Fruit fly (Drosophila melanogaster) whole organism, adult: ENCODE measurements around the gene CG43185.

Source experiments
- CG11617 ChIP-seq: fragments of 200-800 bp; sonication (Bioruptor generic); optimal IDR thresholded peaks from 2 replicates; lab custom pipeline; 2017; ENCODE audit warnings: mild to moderate bottlenecking, missing biosample characterization, missing genetic modification reagents, missing genetic modification characterization
- CG12768 ChIP-seq: fragments of 200-800 bp; sonication (Bioruptor generic); optimal IDR thresholded peaks from 2 replicates; lab custom pipeline; 2017; ENCODE audit warnings: missing biosample characterization, missing genetic modification characterization, mild to moderate bottlenecking, moderate library complexity, missing genetic modification reagents
- CG14711 ChIP-seq: fragments of 200-800 bp; sonication (Bioruptor generic); optimal IDR thresholded peaks from 2 replicates; lab custom pipeline; 2018; ENCODE audit warnings: missing biosample characterization, mild to moderate bottlenecking, missing genetic modification characterization, moderate library complexity
- CG1620 ChIP-seq: fragments of 200-800 bp; sonication (Bioruptor generic); optimal IDR thresholded peaks from 2 replicates; lab custom pipeline; 2016; ENCODE audit warnings: missing biosample characterization, missing genetic modification characterization
- CG33017 ChIP-seq: fragments of 200-800 bp; sonication (Bioruptor generic); optimal IDR thresholded peaks from 2 replicates; lab custom pipeline; 2018; ENCODE audit warnings: missing biosample characterization, mild to moderate bottlenecking, missing genetic modification characterization, moderate library complexity
- CG5204 ChIP-seq: fragments of 200-800 bp; sonication (Bioruptor generic); optimal IDR thresholded peaks from 2 replicates; lab custom pipeline; 2016; ENCODE audit warnings: missing biosample characterization, missing genetic modification characterization
- Crg-1 ChIP-seq: fragments of 200-800 bp; sonication (Bioruptor generic); optimal IDR thresholded peaks from 2 replicates; lab custom pipeline; 2016; ENCODE audit warnings: missing biosample characterization, missing genetic modification characterization
- Hr96 ChIP-seq: fragments of 200-800 bp; sonication (Bioruptor generic); optimal IDR thresholded peaks from 2 replicates; lab custom pipeline; 2016; ENCODE audit warnings: missing biosample characterization, missing genetic modification characterization
- bab1 ChIP-seq: fragments of 200-800 bp; sonication (Bioruptor generic); optimal IDR thresholded peaks from 3 replicates; lab custom pipeline; 2019; ENCODE audit warnings: missing biosample characterization, mild to moderate bottlenecking, missing genetic modification characterization, moderate library complexity
- cnc ChIP-seq, 2 experiments: fragments of >200 bp; optimal IDR thresholded peaks; 2 replicates each; lab custom pipeline; 2017
- kay ChIP-seq: fragments of 200-800 bp; sonication (Bioruptor generic); peaks from one replicate; lab custom pipeline; 2016; ENCODE audit warnings: missing biosample characterization, missing genetic modification characterization, borderline replicate concordance
- ovo ChIP-seq: fragments of 200-800 bp; sonication (Bioruptor generic); optimal IDR thresholded peaks from 2 replicates; lab custom pipeline; 2016; ENCODE audit warnings: missing biosample characterization, missing genetic modification characterization
- tj ChIP-seq: fragments of 200-800 bp; sonication (Bioruptor generic); optimal IDR thresholded peaks from 3 replicates; lab custom pipeline; 2017; ENCODE audit warnings: missing biosample characterization, mild to moderate bottlenecking, missing genetic modification characterization, moderate library complexity
- toe ChIP-seq: fragments of 200-800 bp; sonication (Bioruptor generic); optimal IDR thresholded peaks from 2 replicates; lab custom pipeline; 2016; ENCODE audit warnings: missing biosample characterization, missing genetic modification characterization

DNA sequence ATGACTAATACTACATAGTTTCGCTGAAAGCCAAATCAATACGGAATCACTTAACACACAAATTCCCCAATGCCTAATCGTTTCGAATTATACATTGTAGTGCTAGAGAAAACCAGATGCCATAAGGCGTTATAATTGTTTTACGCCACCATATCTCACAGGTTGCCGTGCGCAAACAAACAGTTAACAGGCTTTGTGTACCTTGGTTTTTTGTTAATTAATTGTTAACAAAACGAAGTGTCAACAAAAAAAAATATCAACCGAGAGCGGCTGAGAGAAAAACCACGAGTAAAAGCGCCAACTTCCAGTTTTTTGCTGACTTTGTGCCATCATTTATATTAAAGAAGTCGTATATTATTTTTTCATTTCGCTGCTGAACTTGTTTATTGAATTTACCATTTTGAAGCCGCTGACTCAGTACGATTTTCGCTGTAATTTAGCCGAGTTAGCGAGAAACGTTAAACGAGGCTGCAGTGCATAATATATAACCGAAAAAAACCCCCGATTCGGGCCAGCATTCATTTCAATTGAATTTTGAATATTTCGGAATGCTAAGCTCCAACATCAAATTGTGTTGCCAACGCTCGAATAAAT lies 8.1 kb upstream of the CG43185 start:
- peak; percentile 49 for TF ChIP-seq CG5204 (GFP tag; lab: Kevin White, UChicago)
- TF ChIP-seq cnc (optimal IDR thresholded peaks at IDR 0.05; lab: Kevin White, UChicago): no peak
- TF ChIP-seq toe (GFP tag; lab: Kevin White, UChicago): peak; percentile 32
- TF ChIP-seq bab1 (GFP tag; lab: Kevin White, UChicago): no peak
- peak; percentile 72 for TF ChIP-seq CG14711
- TF ChIP-seq CG1620 (GFP tag; lab: Kevin White, UChicago): peak; percentile 41
- peak; percentile 72 for TF ChIP-seq Crg-1
- peak; percentile 98 for TF ChIP-seq tj
- peak; percentile 76 for TF ChIP-seq ovo (GFP tag; lab: Kevin White, UChicago)
- TF ChIP-seq CG12768 (GFP tag; lab: Kevin White, UChicago): peak; percentile 54
- TF ChIP-seq Hr96 (GFP tag; lab: Kevin White, UChicago): peak; percentile 43
- peak; percentile 70 for TF ChIP-seq kay (GFP tag; lab: Kevin White, UChicago)
- TF ChIP-seq CG33017: peak; percentile 66
- TF ChIP-seq CG11617: peak; percentile 64
